Worm (Caenorhabditis elegans) whole organism, early embryonic: ENCODE results near the gene swan-1.

Source experiments
- B0310.2 ChIP-seq: sonication (generic microtip); optimal IDR thresholded peaks from 2 replicates; lab custom pipeline; 2016; ENCODE audit warnings: mild to moderate bottlenecking, missing genetic modification characterization, missing compliant biosample characterization
- F13C5.2 ChIP-seq: sonication (generic microtip); optimal IDR thresholded peaks from 2 replicates; lab custom pipeline; 2017; ENCODE audit warnings: mild to moderate bottlenecking, missing genetic modification characterization, inconsistent platforms, missing compliant biosample characterization
- aly-1 ChIP-seq: sonication (generic microtip); optimal IDR thresholded peaks from 2 replicates; lab custom pipeline; 2016; ENCODE audit warnings: missing genetic modification characterization, missing compliant biosample characterization
- ama-1 ChIP-seq: fragments of 150-350 bp; optimal IDR thresholded peaks from 2 replicates; lab custom pipeline; 2014
- ceh-13 ChIP-seq: fragments of 200-800 bp; sonication (Bioruptor generic); optimal IDR thresholded peaks from 2 replicates; lab custom pipeline; 2018; ENCODE audit warnings: mild to moderate bottlenecking, missing genetic modification characterization, missing compliant biosample characterization
- ets-7 ChIP-seq: sonication (generic microtip); optimal IDR thresholded peaks from 2 replicates; lab custom pipeline; 2016; ENCODE audit warnings: missing genotype, missing genetic modification characterization, missing compliant biosample characterization
- flt-1 ChIP-seq: fragments of 200-800 bp; sonication (Bioruptor generic); IDR thresholded peaks from 2 replicates; pipeline ENCODE4 v1.3.6; 2022; ENCODE audit warnings: missing genetic modification characterization, missing compliant biosample characterization
- hmbx-1 ChIP-seq: sonication (generic microtip); optimal IDR thresholded peaks from 2 replicates; lab custom pipeline; 2016; ENCODE audit warnings: mild to moderate bottlenecking, missing genetic modification characterization, missing compliant biosample characterization
- hmg-4 ChIP-seq: fragments of 200-800 bp; sonication (Bioruptor generic); optimal IDR thresholded peaks from 2 replicates; lab custom pipeline; 2018; ENCODE audit warnings: mild to moderate bottlenecking, missing genetic modification characterization, missing compliant biosample characterization
- scrt-1 ChIP-seq: fragments of 200-800 bp; sonication (Bioruptor generic); IDR thresholded peaks from 2 replicates; pipeline ENCODE4 v1.3.6; 2022; ENCODE audit warnings: missing genetic modification characterization, missing compliant biosample characterization
- tbx-37 ChIP-seq: fragments of 200-800 bp; sonication (Bioruptor generic); conservative IDR thresholded peaks from 2 replicates; pipeline ENCODE4 v1.3.6; 2022; ENCODE audit warnings: missing genetic modification reagents, missing genetic modification characterization, missing compliant biosample characterization
- tra-4 ChIP-seq: sonication (generic microtip); optimal IDR thresholded peaks from 2 replicates; lab custom pipeline; 2017; ENCODE audit warnings: missing genetic modification characterization, missing compliant biosample characterization

DNA sequence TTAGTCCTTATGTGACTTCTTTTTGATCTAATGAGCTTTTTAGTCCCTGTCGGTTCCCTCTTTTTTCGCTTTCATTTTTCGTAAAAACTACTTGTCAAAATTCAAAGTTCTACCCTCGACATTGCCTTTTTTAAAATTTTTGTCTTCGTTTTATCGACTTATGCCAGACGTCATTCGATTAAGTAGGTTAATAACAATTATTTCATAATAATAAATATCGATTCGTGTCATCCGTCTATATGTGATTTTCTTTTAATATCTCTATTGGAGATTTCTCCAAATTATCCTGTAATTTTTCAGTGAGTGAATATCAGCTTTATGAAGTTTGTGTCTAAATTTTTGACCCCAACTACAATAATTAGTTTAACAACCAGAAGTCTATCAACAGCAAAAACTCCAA is 15.7 kb upstream of the swan-1 start, which contains the start of gene hpo-31:
- TF ChIP-seq ama-1 (lab: Kevin White, UChicago): no peak
- TF ChIP-seq aly-1: no peak
- no peak for TF ChIP-seq F13C5.2 (tag; lab: Kevin White, UChicago)
- TF ChIP-seq scrt-1 (GFP tag; lab: Robert Waterston, UW): no peak
- no peak for TF ChIP-seq hmg-4
- TF ChIP-seq B0310.2: no peak
- TF ChIP-seq flt-1 (GFP tag; lab: Robert Waterston, UW): no peak
- TF ChIP-seq ets-7 (tag; lab: Kevin White, UChicago): no peak
- no peak for TF ChIP-seq ceh-13
- no peak for TF ChIP-seq tbx-37 (GFP tag; lab: Robert Waterston, UW)
- TF ChIP-seq tra-4 (tag; lab: Kevin White, UChicago): no peak
- no peak for TF ChIP-seq hmbx-1
